Fruit fly (Drosophila melanogaster) whole organism, embryonic: ENCODE data around the gene TyrRS.

ENCODE experiments used
- CG10321 ChIP-seq: fragments of 200-800 bp; sonication (Bioruptor generic); IDR thresholded peaks from 2 replicates; pipeline ENCODE4 v1.3.6; 2022; ENCODE audit warnings: missing biosample characterization, missing genetic modification characterization
- CG12744 ChIP-seq: fragments of 200-800 bp; sonication (Bioruptor generic); optimal IDR thresholded peaks from 2 replicates; lab custom pipeline; 2016; ENCODE audit warnings: missing biosample characterization, missing genetic modification characterization
- CG12942 ChIP-seq: fragments of 200-800 bp; sonication (Bioruptor generic); optimal IDR thresholded peaks from 3 replicates; lab custom pipeline; 2016; ENCODE audit warnings: missing biosample characterization, missing genetic modification characterization
- CG15601 ChIP-seq: fragments of 200-800 bp; sonication (Bioruptor generic); optimal IDR thresholded peaks from 3 replicates; lab custom pipeline; 2019; ENCODE audit warnings: missing biosample characterization, mild to moderate bottlenecking, missing genetic modification characterization, moderate library complexity
- CG1647 ChIP-seq: fragments of 200-800 bp; sonication (Bioruptor generic); optimal IDR thresholded peaks from 3 replicates; lab custom pipeline; 2016; ENCODE audit warnings: missing biosample characterization, missing genetic modification characterization
- CG17359 ChIP-seq: fragments of 200-800 bp; sonication (Bioruptor generic); optimal IDR thresholded peaks from 3 replicates; lab custom pipeline; 2018; ENCODE audit warnings: missing biosample characterization, mild to moderate bottlenecking, missing genetic modification characterization, moderate library complexity
- CG18476 ChIP-seq: fragments of 200-800 bp; sonication (Bioruptor generic); optimal IDR thresholded peaks from 2 replicates; lab custom pipeline; 2016; ENCODE audit warnings: missing biosample characterization, mild to moderate bottlenecking, missing genetic modification characterization
- CG34224 ChIP-seq: fragments of 200-800 bp; sonication (Bioruptor generic); IDR thresholded peaks from 3 replicates; pipeline ENCODE4 v1.3.6; 2022; ENCODE audit warnings: missing biosample characterization, missing genetic modification characterization; ENCODE audit not compliant: partially characterized antibody
- CG34376 ChIP-seq: fragments of 200-800 bp; sonication (Bioruptor generic); optimal IDR thresholded peaks from 2 replicates; lab custom pipeline; 2018; ENCODE audit warnings: missing biosample characterization, mild to moderate bottlenecking, missing genetic modification characterization
- CG4854 ChIP-seq: fragments of 200-800 bp; sonication (Bioruptor generic); optimal IDR thresholded peaks from 2 replicates; lab custom pipeline; 2016; ENCODE audit warnings: missing biosample characterization, missing genetic modification characterization, inconsistent platforms
- CG7928 ChIP-seq: fragments of 200-800 bp; sonication (Bioruptor generic); optimal IDR thresholded peaks from 2 replicates; lab custom pipeline; 2017; ENCODE audit warnings: missing biosample characterization, mild to moderate bottlenecking, missing genetic modification characterization
- Doc3 ChIP-seq: fragments of 200-800 bp; sonication (Bioruptor generic); IDR thresholded peaks from 3 replicates; pipeline ENCODE4 v1.3.6; 2022; ENCODE audit warnings: missing biosample characterization, missing genetic modification characterization; ENCODE audit not compliant: partially characterized antibody
- H2.0 ChIP-seq: fragments of 200-800 bp; sonication (Bioruptor generic); IDR thresholded peaks from 2 replicates; pipeline ENCODE4 v1.3.6; 2022; ENCODE audit warnings: missing biosample characterization, missing genetic modification characterization
- Hr39 ChIP-seq: fragments of >200 bp; optimal IDR thresholded peaks from 2 replicates; lab custom pipeline; 2017
- Hr78 ChIP-seq, 2 experiments: fragments of 200-800 bp in 1 of 2; fragments of >200 bp in 1 of 2; sonication (Bioruptor generic) in 1 of 2; optimal IDR thresholded peaks; 2 replicates each; lab custom pipeline; 2017 to 2019; ENCODE audit warnings: missing biosample characterization in 2 of 2, missing genetic modification characterization in 2 of 2, mild to moderate bottlenecking in 1 of 2, moderate library complexity in 1 of 2
- Lhr ChIP-seq: fragments of 200-800 bp; sonication (Bioruptor generic); optimal IDR thresholded peaks from 3 replicates; lab custom pipeline; 2017; ENCODE audit warnings: mild to moderate bottlenecking, missing biosample characterization, missing genetic modification reagents, missing genetic modification characterization
- Nf-YA ChIP-seq: fragments of 200-800 bp; sonication (Bioruptor generic); IDR thresholded peaks from 2 replicates; pipeline ENCODE4 v1.3.6; 2022; ENCODE audit warnings: missing biosample characterization, missing genetic modification characterization
- Oaz ChIP-seq: fragments of 200-800 bp; sonication (Bioruptor generic); IDR thresholded peaks from 2 replicates; pipeline ENCODE4 v1.3.6; 2022; ENCODE audit warnings: missing biosample characterization, missing genetic modification characterization
- Side ChIP-seq: fragments of 200-800 bp; sonication (Bioruptor generic); optimal IDR thresholded peaks from 2 replicates; lab custom pipeline; 2016; ENCODE audit warnings: missing biosample characterization, missing genetic modification characterization
- Stat92E ChIP-seq, 3 experiments: fragments of >200 bp in 2 of 3; fragments of 200-800 bp in 1 of 3; sonication (Bioruptor generic) in 1 of 3; optimal IDR thresholded peaks; 2 replicates each; lab custom pipeline; 2017 to 2019; ENCODE audit warnings: missing biosample characterization in 3 of 3, missing genetic modification characterization in 3 of 3, mild to moderate bottlenecking in 1 of 3, moderate library complexity in 1 of 3
- Taf1 ChIP-seq: fragments of 200-800 bp; sonication (Bioruptor generic); IDR thresholded peaks from 2 replicates; pipeline ENCODE4 v1.3.6; 2022; ENCODE audit warnings: missing biosample characterization, missing genetic modification characterization
- ac ChIP-seq: fragments of 200-800 bp; sonication (Bioruptor generic); optimal IDR thresholded peaks from 3 replicates; lab custom pipeline; 2017; ENCODE audit warnings: missing biosample characterization, mild to moderate bottlenecking, missing genetic modification characterization
- amos ChIP-seq: fragments of 200-800 bp; sonication (Bioruptor generic); IDR thresholded peaks from 2 replicates; pipeline ENCODE4 v1.3.6; 2022; ENCODE audit warnings: missing biosample characterization, missing genetic modification characterization; ENCODE audit not compliant: partially characterized antibody
- bigmax ChIP-seq: fragments of 200-800 bp; sonication (Bioruptor generic); optimal IDR thresholded peaks from 2 replicates; lab custom pipeline; 2018; ENCODE audit warnings: missing biosample characterization, mild to moderate bottlenecking, missing genetic modification characterization
- cg ChIP-seq: fragments of 200-800 bp; sonication (Bioruptor generic); optimal IDR thresholded peaks from 3 replicates; lab custom pipeline; 2019; ENCODE audit warnings: missing biosample characterization, mild to moderate bottlenecking, missing genetic modification characterization, moderate library complexity
- ci ChIP-seq: fragments of 200-800 bp; sonication (Bioruptor generic); IDR thresholded peaks from 3 replicates; pipeline ENCODE4 v1.3.6; 2022; ENCODE audit warnings: missing biosample characterization, missing genetic modification characterization
- crp ChIP-seq, 2 experiments: fragments of 200-800 bp; sonication (Bioruptor generic); optimal IDR thresholded peaks; 2 replicates in 1 of 2; 3 replicates in 1 of 2; lab custom pipeline; 2017; ENCODE audit warnings: missing biosample characterization in 2 of 2, missing genetic modification characterization in 2 of 2, mild to moderate bottlenecking in 1 of 2, moderate library complexity in 1 of 2
- cwo ChIP-seq: fragments of 200-800 bp; sonication (Bioruptor generic); optimal IDR thresholded peaks from 3 replicates; lab custom pipeline; 2017; ENCODE audit warnings: missing biosample characterization, missing genetic modification characterization, mild to moderate bottlenecking, moderate library complexity, missing genetic modification reagents
- dimm ChIP-seq: fragments of 200-800 bp; sonication (Bioruptor generic); IDR thresholded peaks from 2 replicates; pipeline ENCODE4 v1.3.6; 2022; ENCODE audit warnings: missing biosample characterization, missing genetic modification characterization
- dmrt11E ChIP-seq: fragments of 200-800 bp; sonication (Bioruptor generic); optimal IDR thresholded peaks from 3 replicates; lab custom pipeline; 2018; ENCODE audit warnings: missing biosample characterization, mild to moderate bottlenecking, missing genetic modification characterization, moderate library complexity
- fd3F ChIP-seq: fragments of 200-800 bp; sonication (Bioruptor generic); optimal IDR thresholded peaks from 2 replicates; lab custom pipeline; 2018; ENCODE audit warnings: missing biosample characterization, mild to moderate bottlenecking, missing genetic modification characterization, moderate library complexity
- gce ChIP-seq: fragments of 200-800 bp; sonication (Bioruptor generic); IDR thresholded peaks from 3 replicates; pipeline ENCODE4 v1.3.6; 2022; ENCODE audit warnings: missing biosample characterization, missing genetic modification characterization
- gcm ChIP-seq: fragments of 200-800 bp; sonication (Bioruptor generic); optimal IDR thresholded peaks from 2 replicates; lab custom pipeline; 2019; ENCODE audit warnings: missing biosample characterization, mild to moderate bottlenecking, missing genetic modification characterization, moderate library complexity
- grn ChIP-seq: fragments of 200-800 bp; sonication (Bioruptor generic); optimal IDR thresholded peaks from 3 replicates; lab custom pipeline; 2017; ENCODE audit warnings: missing biosample characterization, missing genetic modification characterization
- insv ChIP-seq, 2 experiments: fragments of 200-800 bp; sonication (Bioruptor generic); optimal IDR thresholded peaks; 3 replicates each; lab custom pipeline; 2016 to 2018; ENCODE audit warnings: missing biosample characterization in 2 of 2, missing genetic modification characterization in 2 of 2
- inv ChIP-seq: fragments of 200-800 bp; sonication (Bioruptor generic); IDR thresholded peaks from 2 replicates; pipeline ENCODE4 v1.3.6; 2022; ENCODE audit warnings: missing biosample characterization, missing genetic modification characterization; ENCODE audit not compliant: partially characterized antibody
- pan ChIP-seq, 4 experiments: fragments of >200 bp in 3 of 4; fragments of 200-800 bp in 1 of 4; sonication (Bioruptor generic) in 1 of 4; optimal IDR thresholded peaks in 3 of 4; IDR thresholded peaks in 1 of 4; 2 replicates each; pipeline versions ENCODE4 v1.3.6 to Lab custom; 2017 to 2022; ENCODE audit warnings: missing biosample characterization in 2 of 4, missing genetic modification characterization in 2 of 4, mixed read lengths in 1 of 4
- pros ChIP-seq: fragments of 200-800 bp; sonication (Bioruptor generic); optimal IDR thresholded peaks from 3 replicates; lab custom pipeline; 2019; ENCODE audit warnings: missing biosample characterization, mild to moderate bottlenecking, missing genetic modification characterization, moderate library complexity
- ranshi ChIP-seq: fragments of 200-800 bp; sonication (Bioruptor generic); IDR thresholded peaks from 2 replicates; pipeline ENCODE4 v1.3.6; 2022; ENCODE audit warnings: missing biosample characterization, missing genetic modification characterization
- sim ChIP-seq: fragments of 200-800 bp; sonication (Bioruptor generic); IDR thresholded peaks from 2 replicates; pipeline ENCODE4 v1.3.6; 2022; ENCODE audit warnings: missing biosample characterization, missing genetic modification characterization
- so ChIP-seq: fragments of 200-800 bp; sonication (Bioruptor generic); IDR thresholded peaks from 3 replicates; pipeline ENCODE4 v1.3.6; 2022; ENCODE audit warnings: missing biosample characterization, missing genetic modification characterization
- sqz ChIP-seq: fragments of 200-800 bp; sonication (Bioruptor generic); optimal IDR thresholded peaks from 3 replicates; lab custom pipeline; 2018; ENCODE audit warnings: missing biosample characterization, mild to moderate bottlenecking, missing genetic modification characterization

TyrRS gene

DNA sequence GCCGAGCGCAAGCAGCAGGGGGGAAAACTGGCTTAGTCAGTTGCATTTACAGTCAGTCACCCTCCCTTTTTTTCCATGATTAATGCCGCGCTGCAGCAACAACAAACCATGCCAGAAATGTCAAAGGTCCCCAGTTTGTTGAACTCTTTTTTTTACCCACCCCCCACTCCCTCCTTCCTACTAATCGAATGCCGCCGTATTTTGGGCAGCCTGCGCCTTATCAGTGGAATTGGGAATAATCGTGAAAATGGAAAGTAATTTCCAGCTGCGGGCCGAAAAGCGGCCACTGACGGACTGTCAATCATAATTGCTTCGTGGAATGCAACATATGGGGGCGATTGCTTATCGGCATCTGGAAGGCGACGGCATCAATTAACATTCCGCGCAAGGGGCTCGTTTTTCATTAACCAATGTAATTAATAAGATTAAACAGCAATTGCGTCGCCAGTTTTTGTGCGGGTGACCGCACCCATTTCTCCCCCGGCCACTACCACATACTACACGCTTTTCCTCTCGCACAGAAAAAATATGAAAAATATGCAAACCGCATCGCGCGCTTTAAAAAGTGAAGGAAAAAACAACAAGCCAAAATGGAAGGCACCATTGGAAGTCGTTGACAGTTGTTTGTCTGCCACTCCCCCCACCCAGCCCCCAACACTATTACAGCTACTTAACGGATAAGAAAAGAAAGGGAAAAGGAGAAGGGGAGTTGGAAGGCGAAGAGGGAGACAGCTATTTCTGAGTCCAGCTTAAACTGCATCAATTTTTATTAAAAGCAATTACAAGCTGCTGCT, 9.5 kb downstream of the TyrRS start (continued):
- TF ChIP-seq crp (GFP tag; optimal IDR thresholded peaks at IDR 0.05; lab: Kevin White, UChicago) (no peak), dimm (no peak), CG12744 (no peak), CG15601 (tag; lab: Kevin White, UChicago) (no peak), Oaz (GFP tag; lab: Robert Waterston, UW) (no peak), CG7928 (GFP tag; lab: Kevin White, UChicago) (no peak), Hr39 (no peak), CG10321 (GFP tag; lab: Robert Waterston, UW) (no peak), Taf1 (GFP tag; lab: Robert Waterston, UW) (no peak), so (no peak), Stat92E (GFP tag; optimal IDR thresholded peaks at IDR 0.05; lab: Kevin White, UChicago) (peak in 1 of 3 experiments; percentile 23), insv (GFP tag; optimal IDR thresholded peaks at IDR 0.05; lab: Kevin White, UChicago) (no peak), Doc3 (no peak), CG34224 (GFP tag; lab: Robert Waterston, UW) (no peak), CG12942 (GFP tag; lab: Kevin White, UChicago) (no peak), CG34376 (GFP tag; lab: Kevin White, UChicago) (no peak), amos (GFP tag; lab: Robert Waterston, UW) (no peak), fd3F (GFP tag; lab: Kevin White, UChicago) (no peak), CG1647 (GFP tag; lab: Kevin White, UChicago) (no peak), grn (GFP tag; lab: Kevin White, UChicago) (peak; percentile 25), ranshi (GFP tag; lab: Robert Waterston, UW) (no peak), Hr78 (GFP tag; optimal IDR thresholded peaks at IDR 0.05; lab: Kevin White, UChicago) (peak in 1 of 2 experiments; percentile 98), ci (0 out of 3 replicates have a peak, but pooled peaks have one; percentile 0), sim (GFP tag; lab: Robert Waterston, UW) (no peak), Nf-YA (GFP tag; lab: Robert Waterston, UW) (no peak), gcm (peak; percentile 67), dmrt11E (tag; lab: Kevin White, UChicago) (no peak), Side (no peak), pan (optimal IDR thresholded peaks at IDR 0.05; lab: Kevin White, UChicago) (no peak), pan (GFP tag; optimal IDR thresholded peaks at IDR 0.05 in 1 of 2, IDR thresholded peaks at IDR 0.05 in 1 of 2) (peak in 1 of 2 experiments; percentile 6), CG4854 (GFP tag; lab: Kevin White, UChicago) (no peak), inv (GFP tag; lab: Robert Waterston, UW) (no peak), bigmax (no peak), Lhr (GFP tag; lab: Kevin White, UChicago) (no peak), cg (no peak), H2.0 (GFP tag; lab: Robert Waterston, UW) (no peak), sqz (GFP tag; lab: Kevin White, UChicago) (peak; percentile 89), CG18476 (GFP tag; lab: Kevin White, UChicago) (no peak), ac (GFP tag; lab: Kevin White, UChicago) (no peak), CG17359 (tag; lab: Kevin White, UChicago) (no peak), gce (GFP tag; lab: Robert Waterston, UW) (no peak), pros (GFP tag; lab: Kevin White, UChicago) (peak; percentile 44), cwo (GFP tag; lab: Kevin White, UChicago) (no peak)
